Fruit fly (Drosophila melanogaster): ENCODE data around the gene PICK1.

The PICK1 gene

dm6 chr2L:12692343-12693079 lies 2.3 kb upstream of the PICK1 start, which contains the start of the genes CCT4 and CG6153 (continued):
- TF ChIP-seq CG10979 (tag; optimal IDR thresholded peaks at IDR 0.05) (peak; percentile 2), phol (tag; optimal IDR thresholded peaks at IDR 0.05) (peak; percentile 27), CG16813 (GFP tag; IDR thresholded peaks at IDR 0.05; ENCODE audit: partially characterized antibody) (peak; percentile 61; the same call in 2 of the 3 replicates), zf30C (GFP tag; optimal IDR thresholded peaks at IDR 0.05) (no peak), stwl (tag; optimal IDR thresholded peaks at IDR 0.05) (peak; percentile 71), Nf-YC (tag; optimal IDR thresholded peaks at IDR 0.05) (peak; percentile 1), CG10274 (GFP tag; optimal IDR thresholded peaks at IDR 0.05) (no peak), E2f2 (GFP tag; IDR thresholded peaks at IDR 0.05) (peak; percentile 68), pzg (GFP tag; optimal IDR thresholded peaks at IDR 0.05) (peak; percentile 85), trem (tag; optimal IDR thresholded peaks at IDR 0.05) (peak; percentile 30), Sry-β (GFP tag; optimal IDR thresholded peaks at IDR 0.05) (peak; percentile 6), CG17802 (tag; optimal IDR thresholded peaks at IDR 0.05) (no peak), BEAF-32 (GFP tag; optimal IDR thresholded peaks at IDR 0.05) (peak; percentile 64), Myb (GFP tag; optimal IDR thresholded peaks at IDR 0.05) (peak; percentile 43), chm (GFP tag; IDR thresholded peaks at IDR 0.05) (no peak), CG1603 (tag; optimal IDR thresholded peaks at IDR 0.05) (peak; percentile 68), CG3838 (GFP tag; optimal IDR thresholded peaks at IDR 0.05) (no peak), CG11398 (GFP tag; optimal IDR thresholded peaks at IDR 0.05) (no peak), CG9797 (GFP tag; optimal IDR thresholded peaks at IDR 0.05) (peak; percentile 84), Doc3 (GFP tag; IDR thresholded peaks at IDR 0.05; ENCODE audit: partially characterized antibody) (0 out of 3 replicates have a peak, but pooled peaks have one; percentile 12), croc (GFP tag; conservative IDR thresholded peaks at IDR 0.05) (no peak), zen (tag; optimal IDR thresholded peaks at IDR 0.05) (peak; percentile 35), slp2 (GFP tag; optimal IDR thresholded peaks at IDR 0.05) (no peak)

- TF ChIP-seq zfh2 (GFP tag; optimal IDR thresholded peaks at IDR 0.05), result no peak
- no peak for TF ChIP-seq jing (GFP tag; optimal IDR thresholded peaks at IDR 0.05)
- no peak for TF ChIP-seq CG34224 (GFP tag; IDR thresholded peaks at IDR 0.05; ENCODE audit: partially characterized antibody)
- TF ChIP-seq pnt (GFP tag; optimal IDR thresholded peaks at IDR 0.05), result no peak
- no peak for TF ChIP-seq ken (GFP tag; IDR thresholded peaks at IDR 0.05)
- TF ChIP-seq ERR (GFP tag; optimal IDR thresholded peaks at IDR 0.05), result no peak
- no peak for TF ChIP-seq sna (GFP tag; IDR thresholded peaks at IDR 0.05; ENCODE audit: partially characterized antibody)
- TF ChIP-seq ab (GFP tag; optimal IDR thresholded peaks at IDR 0.05), result no peak
- no peak for TF ChIP-seq slou (GFP tag; optimal IDR thresholded peaks at IDR 0.05)
- TF ChIP-seq odd (GFP tag; optimal IDR thresholded peaks at IDR 0.05), result no peak
- TF ChIP-seq CG31224 (GFP tag; IDR thresholded peaks at IDR 0.05), result no peak
- no peak for TF ChIP-seq CG5180 (GFP tag; optimal IDR thresholded peaks at IDR 0.05)
- no peak for TF ChIP-seq grn (GFP tag; optimal IDR thresholded peaks at IDR 0.05)
Observed at dm6 chr2L:12697223-12697622, 2.4 kb downstream of the PICK1 start, which contains the start of gene CG5781. Gene CG5781 (minus strand): TSS chr2L:12697323.

- TF ChIP-seq Gug (GFP tag; IDR thresholded peaks at IDR 0.05) (peak; percentile 47; the same call in 1 of the 4 replicates), CG17385 (GFP tag; optimal IDR thresholded peaks at IDR 0.05) (no peak), CG10543 (GFP tag; optimal IDR thresholded peaks at IDR 0.05) (peak; percentile 11), CG9817 (tag; optimal IDR thresholded peaks at IDR 0.05) (no peak), chm (GFP tag; IDR thresholded peaks at IDR 0.05) (no peak), Nf-YC (tag; optimal IDR thresholded peaks at IDR 0.05) (peak; percentile 28), twi (tag; optimal IDR thresholded peaks at IDR 0.05) (no peak), CG7357 (GFP tag; IDR thresholded peaks at IDR 0.05) (no peak), nmo (GFP tag; optimal IDR thresholded peaks at IDR 0.05) (peak; percentile 18), CG9876 (GFP tag; optimal IDR thresholded peaks at IDR 0.05) (no peak), CG6175 (GFP tag; IDR thresholded peaks at IDR 0.05) (no peak), pan (optimal IDR thresholded peaks at IDR 0.05) (no peak), pan (GFP tag; optimal IDR thresholded peaks at IDR 0.05 in 1 of 2, IDR thresholded peaks at IDR 0.05 in 1 of 2) (peak in 1 of 2 experiments; percentile 28), grn (GFP tag; optimal IDR thresholded peaks at IDR 0.05) (no peak)
Observed at dm6 chr2L:12700381-12700963, 5.6 kb downstream of the PICK1 start, which contains the start of gene CG17036. Gene CG17036 (minus strand): TSS chr2L:12700746.
